Fruit fly (Drosophila melanogaster): Measurements from ENCODE around the gene msd5.

The msd5 gene

DNA sequence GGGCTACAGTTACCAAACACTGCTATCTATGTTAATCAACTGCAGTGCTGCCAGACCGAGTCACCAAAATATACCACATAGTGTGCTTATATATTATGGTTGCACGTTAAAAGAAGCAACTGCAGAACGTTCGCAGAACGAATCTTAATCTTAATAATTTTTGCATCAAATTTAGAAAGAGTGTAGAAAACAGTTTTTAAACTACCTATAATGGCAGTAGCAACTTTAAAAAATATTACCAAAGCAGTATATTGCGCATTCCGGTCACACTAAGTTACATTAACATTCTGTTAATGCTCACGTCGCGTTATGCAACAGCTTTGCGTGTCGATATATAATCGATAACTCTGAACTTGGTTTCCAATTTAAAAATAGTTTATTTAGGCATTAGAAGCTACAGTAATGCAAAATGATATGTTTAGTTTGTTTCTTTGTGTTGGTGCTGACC is 9.2 kb upstream of the msd5 start, which contains the start of gene indra (continued):
- peak; percentile 47 for TF ChIP-seq twi (tag; optimal IDR thresholded peaks at IDR 0.05)
- peak; percentile 31 for TF ChIP-seq MESR4 (GFP tag; optimal IDR thresholded peaks at IDR 0.05)
- TF ChIP-seq CG32532 (GFP tag; IDR thresholded peaks at IDR 0.05): peak; percentile 43; the same call in 1 of the 2 replicates
- peak; percentile 64 for TF ChIP-seq PHDP (tag; optimal IDR thresholded peaks at IDR 0.05)
- no peak for TF ChIP-seq eve (GFP tag; optimal IDR thresholded peaks at IDR 0.05)
- TF ChIP-seq E2f1 (GFP tag; IDR thresholded peaks at IDR 0.05): no peak
- peak; percentile 79 for TF ChIP-seq gfzf (GFP tag; optimal IDR thresholded peaks at IDR 0.05)
- peak; percentile 52 to 100 for TF ChIP-seq Pdp1 (GFP tag; optimal IDR thresholded peaks at IDR 0.05)
- no peak for TF ChIP-seq CG1233 (GFP tag; optimal IDR thresholded peaks at IDR 0.05)
- peak; percentile 67 for TF ChIP-seq NC2β (GFP tag; optimal IDR thresholded peaks at IDR 0.05)
- TF ChIP-seq lmd (GFP tag; IDR thresholded peaks at IDR 0.05): peak; percentile 37; the same call in 1 of the 2 replicates
- peak; percentile 21 for TF ChIP-seq CG3281 (GFP tag; optimal IDR thresholded peaks at IDR 0.05)
- peak; percentile 52 for TF ChIP-seq mam (GFP tag; optimal IDR thresholded peaks at IDR 0.05)
- TF ChIP-seq Hr51 (GFP tag; optimal IDR thresholded peaks at IDR 0.05): peak in 1 of 2 experiments; percentile 49
- TF ChIP-seq HmgZ (tag; optimal IDR thresholded peaks at IDR 0.05): peak; percentile 69
- peak; percentile 7 for TF ChIP-seq CG10274 (GFP tag; optimal IDR thresholded peaks at IDR 0.05)
- peak; percentile 78 for TF ChIP-seq CG18011 (GFP tag; optimal IDR thresholded peaks at IDR 0.05)
- peak; percentile 56; the same call in 1 of the 2 replicates for TF ChIP-seq CG6689 (GFP tag; IDR thresholded peaks at IDR 0.05)
- no peak for TF ChIP-seq CG32767 (GFP tag; IDR thresholded peaks at IDR 0.05)
- TF ChIP-seq ab (GFP tag; optimal IDR thresholded peaks at IDR 0.05): peak; percentile 21
- TF ChIP-seq Chrac-16 (GFP tag; optimal IDR thresholded peaks at IDR 0.05): peak; percentile 60
- TF ChIP-seq CG5245 (GFP tag; optimal IDR thresholded peaks at IDR 0.05): peak; percentile 37
- 0 out of 2 replicates have a peak, but pooled peaks have one; percentile 40 for TF ChIP-seq Ada2b (GFP tag; IDR thresholded peaks at IDR 0.05)
- TF ChIP-seq D (optimal IDR thresholded peaks at IDR 0.05): no peak
- TF ChIP-seq D (GFP tag; optimal IDR thresholded peaks at IDR 0.05): no peak
- peak; percentile 43 for TF ChIP-seq CG18476 (GFP tag; optimal IDR thresholded peaks at IDR 0.05)
- TF ChIP-seq Doc2 (GFP tag; IDR thresholded peaks at IDR 0.05): no peak
- no peak for TF ChIP-seq Hr39 (optimal IDR thresholded peaks at IDR 0.05)
- peak; percentile 37 for TF ChIP-seq kay (GFP tag; optimal IDR thresholded peaks at IDR 0.05)
- TF ChIP-seq NK7.1 (GFP tag; optimal IDR thresholded peaks at IDR 0.05): no peak
- peak; percentile 38 for TF ChIP-seq az2 (GFP tag; optimal IDR thresholded peaks at IDR 0.05)
- TF ChIP-seq chif (GFP tag; optimal IDR thresholded peaks at IDR 0.05): peak; percentile 8 to 69
- no peak for TF ChIP-seq CG31224 (GFP tag; IDR thresholded peaks at IDR 0.05)
- peak; percentile 11 for TF ChIP-seq fd3F (GFP tag; optimal IDR thresholded peaks at IDR 0.05)
- no peak for TF ChIP-seq CG6254 (GFP tag; optimal IDR thresholded peaks at IDR 0.05)
- TF ChIP-seq HLH54F (GFP tag; optimal IDR thresholded peaks at IDR 0.05): peak; percentile 70
- no peak; the same call in 2 of the 3 replicates for TF ChIP-seq CG17361 (GFP tag; IDR thresholded peaks at IDR 0.05)
- 0 out of 2 replicates have a peak, but pooled peaks have one; percentile 29 for TF ChIP-seq chm (GFP tag; IDR thresholded peaks at IDR 0.05)
- TF ChIP-seq Trl (optimal IDR thresholded peaks at IDR 0.05): no peak
- peak; percentile 27 for TF ChIP-seq Trl (GFP tag; optimal IDR thresholded peaks at IDR 0.05)
- TF ChIP-seq fd102C (GFP tag; optimal IDR thresholded peaks at IDR 0.05): no peak
- peak; percentile 53 for TF ChIP-seq Ssrp (tag; optimal IDR thresholded peaks at IDR 0.05)
- peak; percentile 45 for TF ChIP-seq CG18262 (tag; optimal IDR thresholded peaks at IDR 0.05)
- TF ChIP-seq zfh2 (GFP tag; optimal IDR thresholded peaks at IDR 0.05): peak; percentile 74
- TF ChIP-seq CG17568 (GFP tag; optimal IDR thresholded peaks at IDR 0.05): no peak
- peak; percentile 60 for TF ChIP-seq CG16813 (GFP tag; IDR thresholded peaks at IDR 0.05; ENCODE audit: partially characterized antibody)
- TF ChIP-seq Doc3 (GFP tag; IDR thresholded peaks at IDR 0.05; ENCODE audit: partially characterized antibody): peak; percentile 41; the same call in 2 of the 3 replicates
- TF ChIP-seq CHES-1-like (GFP tag; optimal IDR thresholded peaks at IDR 0.05): peak; percentile 74
- no peak for TF ChIP-seq HmgD (GFP tag; optimal IDR thresholded peaks at IDR 0.05)
- peak; percentile 27 for TF ChIP-seq CG13123 (GFP tag; optimal IDR thresholded peaks at IDR 0.05)
- TF ChIP-seq CG14965 (GFP tag; optimal IDR thresholded peaks at IDR 0.05; ENCODE audit: borderline replicate concordance): no peak

All from whole organism, embryonic.